Worm (Caenorhabditis elegans) whole organism, mixed stage, embryonic: Measurements from ENCODE around the gene cut-2.
A peak's percentile ranks its signal among the peaks of the same experiment; 100 is the strongest.

Experiments used
- M03D4.4 ChIP-seq: sonication (generic microtip); optimal IDR thresholded peaks from 2 replicates; lab custom pipeline; 2017; ENCODE audit warnings: mild to moderate bottlenecking, missing genetic modification characterization, missing compliant biosample characterization
- bed-3 ChIP-seq: fragments of 200-800 bp; sonication (Bioruptor generic); optimal IDR thresholded peaks from 3 replicates; lab custom pipeline; 2018; ENCODE audit warnings: mild to moderate bottlenecking, missing genetic modification characterization, moderate library complexity, missing compliant biosample characterization
- blmp-1 ChIP-seq: fragments of 150-350 bp; optimal IDR thresholded peaks from 2 replicates; lab custom pipeline; 2014; ENCODE audit warnings: missing biosample characterization, missing genetic modification characterization
- ceh-39 ChIP-seq: fragments of 150-350 bp; optimal IDR thresholded peaks from 2 replicates; lab custom pipeline; 2014; ENCODE audit warnings: missing biosample characterization, missing genetic modification characterization
- ceh-43 ChIP-seq: fragments of 200-800 bp; sonication (Bioruptor generic); optimal IDR thresholded peaks from 2 replicates; lab custom pipeline; 2018; ENCODE audit warnings: mild to moderate bottlenecking, missing genetic modification characterization, moderate library complexity, missing compliant biosample characterization
- ceh-83 ChIP-seq: fragments of 200-800 bp; sonication (Bioruptor generic); optimal IDR thresholded peaks from 2 replicates; lab custom pipeline; 2018; ENCODE audit warnings: mild to moderate bottlenecking, missing genetic modification characterization, missing compliant biosample characterization
- ces-1 ChIP-seq: fragments of 150-350 bp; optimal IDR thresholded peaks from 2 replicates; lab custom pipeline; 2014; ENCODE audit warnings: missing biosample characterization, missing genetic modification reagents, missing genetic modification characterization
- cnd-1 ChIP-seq: fragments of 200-800 bp; sonication (Bioruptor generic); optimal IDR thresholded peaks from 2 replicates; lab custom pipeline; 2018; ENCODE audit warnings: mild to moderate bottlenecking, missing genetic modification characterization, missing compliant biosample characterization
- drap-1 ChIP-seq: fragments of 200-800 bp; sonication (Bioruptor generic); optimal IDR thresholded peaks from 3 replicates; lab custom pipeline; 2018; ENCODE audit warnings: mild to moderate bottlenecking, missing genetic modification characterization, missing compliant biosample characterization
- elt-1 ChIP-seq: sonication (generic microtip); optimal IDR thresholded peaks from 2 replicates; lab custom pipeline; 2017; ENCODE audit warnings: missing genetic modification characterization, mild to moderate bottlenecking, missing compliant biosample characterization, antibody characterized with exemption, moderate library complexity, borderline replicate concordance; ENCODE audit not compliant: insufficient read depth
- elt-3 ChIP-seq: fragments of 150-350 bp; optimal IDR thresholded peaks from 2 replicates; lab custom pipeline; 2014; ENCODE audit warnings: missing biosample characterization, missing genetic modification characterization
- flh-1 ChIP-seq: fragments of 200-800 bp; sonication (Bioruptor generic); optimal IDR thresholded peaks from 2 replicates; lab custom pipeline; 2018; ENCODE audit warnings: mild to moderate bottlenecking, missing genetic modification characterization, moderate library complexity, missing compliant biosample characterization
- ham-2 ChIP-seq: fragments of 200-800 bp; sonication (Bioruptor generic); optimal IDR thresholded peaks from 2 replicates; lab custom pipeline; 2018; ENCODE audit warnings: mild to moderate bottlenecking, missing genetic modification characterization, missing compliant biosample characterization
- hlh-1 ChIP-seq: fragments of 150-350 bp; optimal IDR thresholded peaks from 2 replicates; lab custom pipeline; 2014; ENCODE audit warnings: missing biosample characterization, missing genetic modification reagents, missing genetic modification characterization
- lin-13 ChIP-seq: fragments of 150-350 bp; optimal IDR thresholded peaks from 2 replicates; lab custom pipeline; 2014; ENCODE audit warnings: missing biosample characterization, missing genetic modification characterization
- lin-32 ChIP-seq: fragments of 200-800 bp; sonication (Bioruptor generic); optimal IDR thresholded peaks from 2 replicates; lab custom pipeline; 2018; ENCODE audit warnings: mild to moderate bottlenecking, missing genetic modification characterization, missing compliant biosample characterization
- lsy-2 ChIP-seq: fragments of 150-350 bp; optimal IDR thresholded peaks from 2 replicates; lab custom pipeline; 2014; ENCODE audit warnings: missing biosample characterization, missing genetic modification characterization
- mab-5 ChIP-seq: fragments of 150-350 bp; optimal IDR thresholded peaks from 2 replicates; lab custom pipeline; 2014; ENCODE audit warnings: missing biosample characterization, missing genetic modification characterization
- mep-1 ChIP-seq: fragments of 150-350 bp; optimal IDR thresholded peaks from 2 replicates; lab custom pipeline; 2017; ENCODE audit warnings: missing biosample characterization, missing genetic modification reagents, missing genetic modification characterization, inconsistent platforms
- mls-2 ChIP-seq: sonication (generic microtip); optimal IDR thresholded peaks from 2 replicates; lab custom pipeline; 2016; ENCODE audit warnings: mild to moderate bottlenecking, missing genetic modification characterization, moderate library complexity, missing compliant biosample characterization
- nhr-12 ChIP-seq: fragments of 150-350 bp; optimal IDR thresholded peaks from 2 replicates; lab custom pipeline; 2014; ENCODE audit warnings: missing biosample characterization, missing genetic modification characterization
- nhr-2 ChIP-seq: fragments of 150-350 bp; optimal IDR thresholded peaks from 2 replicates; lab custom pipeline; 2014; ENCODE audit warnings: missing biosample characterization, missing genetic modification characterization
- nhr-237 ChIP-seq: fragments of 150-350 bp; optimal IDR thresholded peaks from 2 replicates; lab custom pipeline; 2014; ENCODE audit warnings: missing biosample characterization, missing genetic modification characterization
- nhr-28 ChIP-seq: fragments of 150-350 bp; optimal IDR thresholded peaks from 2 replicates; lab custom pipeline; 2014; ENCODE audit warnings: missing biosample characterization, missing genetic modification characterization
- nhr-76 ChIP-seq: sonication (generic microtip); optimal IDR thresholded peaks from 2 replicates; lab custom pipeline; 2017; ENCODE audit warnings: missing biosample characterization, missing genetic modification characterization
- pha-4 ChIP-seq: fragments of 150-350 bp; optimal IDR thresholded peaks from 2 replicates; lab custom pipeline; 2018; ENCODE audit warnings: missing biosample characterization, missing genetic modification reagents, missing genetic modification characterization
- sem-2 ChIP-seq: fragments of 200-800 bp; sonication (Bioruptor generic); optimal IDR thresholded peaks from 2 replicates; lab custom pipeline; 2018; ENCODE audit warnings: mild to moderate bottlenecking, missing genetic modification characterization, missing compliant biosample characterization
- snpc-4 ChIP-seq: fragments of 150-350 bp; optimal IDR thresholded peaks from 2 replicates; lab custom pipeline; 2014; ENCODE audit warnings: missing biosample characterization, missing genetic modification characterization
- sptf-1 ChIP-seq: sonication (generic microtip); optimal IDR thresholded peaks from 2 replicates; lab custom pipeline; 2017; ENCODE audit warnings: mild to moderate bottlenecking, missing genetic modification characterization, moderate library complexity, missing compliant biosample characterization
- tbx-8 ChIP-seq: fragments of 200-800 bp; sonication (Bioruptor generic); optimal IDR thresholded peaks from 2 replicates; lab custom pipeline; 2018; ENCODE audit warnings: mild to moderate bottlenecking, missing genetic modification characterization, moderate library complexity, missing compliant biosample characterization
- unc-120 ChIP-seq: sonication (generic microtip); optimal IDR thresholded peaks from 2 replicates; lab custom pipeline; 2017; ENCODE audit warnings: missing genetic modification characterization, missing compliant biosample characterization; ENCODE audit not compliant: poor library complexity, severe bottlenecking
- unc-39 ChIP-seq: fragments of 150-350 bp; optimal IDR thresholded peaks from 2 replicates; lab custom pipeline; 2014; ENCODE audit warnings: missing biosample characterization, missing genetic modification characterization
- unc-62 ChIP-seq: fragments of 150-350 bp; optimal IDR thresholded peaks from 2 replicates; lab custom pipeline; 2014; ENCODE audit warnings: missing biosample characterization, missing genetic modification reagents, missing genetic modification characterization
- zip-8 ChIP-seq: fragments of 150-350 bp; optimal IDR thresholded peaks from 2 replicates; lab custom pipeline; 2014; ENCODE audit warnings: missing biosample characterization, missing genetic modification characterization
- ztf-11 ChIP-seq: fragments of 150-350 bp; optimal IDR thresholded peaks from 2 replicates; lab custom pipeline; 2014; ENCODE audit warnings: missing biosample characterization, missing genetic modification characterization

cut-2 gene

DNA sequence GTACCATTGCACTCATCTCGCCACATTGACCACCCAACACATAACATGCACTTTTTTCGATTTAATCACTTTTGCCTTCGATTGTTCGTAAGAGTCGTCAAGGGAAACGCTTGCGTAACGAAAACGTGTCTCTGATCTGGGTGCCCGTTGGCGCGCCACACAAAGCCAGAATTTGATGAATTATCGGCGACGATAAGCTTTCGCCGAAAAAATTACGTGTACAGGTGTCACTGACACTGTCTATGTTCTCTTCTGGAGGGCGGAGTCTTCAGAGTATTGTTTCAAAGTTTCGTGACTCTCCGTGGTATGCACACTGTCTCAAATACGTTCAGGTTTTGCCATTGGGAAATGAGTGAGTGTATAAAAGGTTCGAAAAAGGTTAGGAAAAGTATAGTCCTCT is 4.1 kb upstream of the cut-2 start, which contains the start of gene F53F1.4:
F53F1.4 (plus strand) TSS at position 390 of the 400 bp plus-strand sequence.
- TF ChIP-seq ceh-39 (tag; lab: Kevin White, UChicago) (no peak), cnd-1 (tag; lab: Kevin White, UChicago) (no peak), tbx-8 (GFP tag; lab: Kevin White, UChicago) (no peak), pha-4 (tag; lab: Kevin White, UChicago) (no peak), lin-32 (no peak), mab-5 (tag; lab: Kevin White, UChicago) (no peak), ham-2 (GFP tag; lab: Kevin White, UChicago) (no peak), nhr-2 (tag; lab: Kevin White, UChicago) (no peak), nhr-237 (tag; lab: Kevin White, UChicago) (no peak), ces-1 (GFP tag; lab: Kevin White, UChicago) (no peak), hlh-1 (tag; lab: Kevin White, UChicago) (no peak), mep-1 (tag; lab: Kevin White, UChicago) (no peak), flh-1 (GFP tag; lab: Kevin White, UChicago) (no peak), unc-39 (tag; lab: Kevin White, UChicago) (no peak), nhr-28 (no peak)

DNA sequence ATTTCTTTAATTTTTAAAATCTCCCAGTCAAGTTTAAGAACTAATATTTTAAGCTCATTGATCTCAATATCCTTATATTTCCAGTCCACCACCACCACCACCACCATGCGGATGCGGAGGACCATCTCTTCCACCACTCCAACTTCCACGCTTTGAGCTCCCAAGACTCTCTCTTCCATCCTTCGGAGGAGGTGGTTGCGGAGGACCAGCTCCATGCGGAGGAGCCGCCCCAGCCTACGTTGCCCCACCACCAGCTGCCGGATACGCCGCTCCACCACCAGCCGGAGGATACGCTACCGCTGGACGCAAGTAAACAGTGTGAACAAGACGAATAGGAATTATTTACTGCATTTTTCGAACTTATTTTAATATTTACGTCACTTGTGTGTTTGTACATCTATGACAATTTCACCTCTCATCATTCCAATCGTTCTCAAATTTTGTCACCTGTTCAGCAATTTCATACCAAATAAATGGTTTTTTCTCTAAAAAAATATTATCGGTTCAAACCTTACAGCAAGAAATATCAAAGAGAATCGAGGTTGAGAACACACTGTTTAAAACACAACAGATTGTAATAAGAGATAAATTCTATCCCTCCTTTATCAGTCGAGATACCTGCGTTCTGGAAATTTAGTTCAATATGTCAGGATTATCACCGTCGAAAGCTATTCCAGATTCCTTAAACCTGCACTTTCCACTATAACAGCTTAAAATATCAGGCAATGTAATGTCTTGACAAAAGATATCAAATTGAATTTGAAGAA is 3.3 kb upstream of the cut-2 start:
- no peak for TF ChIP-seq elt-1 (tag; lab: Kevin White, UChicago)
- no peak for TF ChIP-seq tbx-8 (GFP tag; lab: Kevin White, UChicago)
- TF ChIP-seq sptf-1 (tag; lab: Kevin White, UChicago): no peak
- TF ChIP-seq M03D4.4 (tag; lab: Kevin White, UChicago): no peak
- no peak for TF ChIP-seq cnd-1 (tag; lab: Kevin White, UChicago)
- TF ChIP-seq hlh-1 (tag; lab: Kevin White, UChicago): no peak
- TF ChIP-seq lin-32: no peak
- no peak for TF ChIP-seq sem-2 (GFP tag; lab: Kevin White, UChicago)
- TF ChIP-seq elt-3: no peak

DNA sequence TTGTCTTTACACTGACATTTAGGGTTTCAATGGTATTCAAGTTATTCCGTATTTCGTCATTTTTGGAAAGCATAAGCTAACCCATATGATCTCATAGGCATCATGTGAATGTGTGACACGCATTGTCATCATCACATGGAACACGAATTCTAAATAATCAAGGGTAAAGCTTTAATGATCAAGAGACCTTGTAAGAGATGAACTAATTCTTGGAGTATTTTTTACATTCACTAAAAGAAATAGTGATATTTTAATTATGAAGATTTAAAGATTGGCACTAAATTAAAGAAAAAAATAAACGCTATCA is 2.8 kb upstream of the cut-2 start:
- TF ChIP-seq unc-39 (tag; lab: Kevin White, UChicago) (no peak), nhr-28 (no peak), ztf-11 (tag; lab: Kevin White, UChicago) (no peak), ceh-83 (GFP tag; lab: Kevin White, UChicago) (no peak), ham-2 (GFP tag; lab: Kevin White, UChicago) (no peak), nhr-2 (tag; lab: Kevin White, UChicago) (no peak), nhr-237 (tag; lab: Kevin White, UChicago) (no peak), flh-1 (GFP tag; lab: Kevin White, UChicago) (no peak), pha-4 (tag; lab: Kevin White, UChicago) (no peak), ceh-43 (GFP tag; lab: Kevin White, UChicago) (no peak), blmp-1 (no peak), zip-8 (tag; lab: Kevin White, UChicago) (no peak), nhr-12 (tag; lab: Kevin White, UChicago) (no peak), sem-2 (GFP tag; lab: Kevin White, UChicago) (no peak), hlh-1 (tag; lab: Kevin White, UChicago) (no peak), unc-62 (no peak), elt-3 (no peak), tbx-8 (GFP tag; lab: Kevin White, UChicago) (no peak), ces-1 (GFP tag; lab: Kevin White, UChicago) (no peak), unc-120 (tag; lab: Kevin White, UChicago) (no peak)

DNA sequence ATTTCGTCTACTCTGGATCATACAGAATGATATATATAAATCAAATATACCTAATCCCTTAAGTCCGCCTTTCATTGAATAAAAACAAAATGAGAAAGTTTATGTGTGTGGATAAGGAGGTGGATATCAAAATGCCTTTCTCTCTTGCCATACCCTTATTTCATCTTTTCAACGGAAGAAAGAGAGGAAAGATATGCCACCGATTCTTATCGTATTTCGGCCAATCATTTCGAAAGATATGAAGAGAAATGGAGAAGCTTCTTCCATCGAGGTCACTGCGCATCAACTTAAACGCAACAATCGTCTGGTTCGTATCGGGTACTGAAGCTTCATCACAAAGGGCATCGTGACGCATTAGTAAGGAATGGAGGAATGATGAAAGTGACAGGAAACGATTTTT is 1.4 kb upstream of the cut-2 start:
- TF ChIP-seq pha-4 (tag; lab: Kevin White, UChicago): no peak
- no peak for TF ChIP-seq mab-5 (tag; lab: Kevin White, UChicago)
- no peak for TF ChIP-seq ces-1 (GFP tag; lab: Kevin White, UChicago)
- TF ChIP-seq elt-1 (tag; lab: Kevin White, UChicago): peak; percentile 82
- TF ChIP-seq ceh-83 (GFP tag; lab: Kevin White, UChicago): no peak
- no peak for TF ChIP-seq zip-8 (tag; lab: Kevin White, UChicago)
- TF ChIP-seq nhr-76: no peak
- TF ChIP-seq unc-120 (tag; lab: Kevin White, UChicago): no peak
- TF ChIP-seq unc-62: no peak
- peak; percentile 57 for TF ChIP-seq blmp-1
- no peak for TF ChIP-seq nhr-237 (tag; lab: Kevin White, UChicago)
- TF ChIP-seq elt-3: peak; percentile 46
- no peak for TF ChIP-seq ham-2 (GFP tag; lab: Kevin White, UChicago)
- no peak for TF ChIP-seq bed-3 (GFP tag; lab: Kevin White, UChicago)
- no peak for TF ChIP-seq lsy-2 (tag; lab: Kevin White, UChicago)
- no peak for TF ChIP-seq unc-39 (tag; lab: Kevin White, UChicago)
- no peak for TF ChIP-seq snpc-4
- no peak for TF ChIP-seq sptf-1 (tag; lab: Kevin White, UChicago)
- no peak for TF ChIP-seq ceh-39 (tag; lab: Kevin White, UChicago)
- no peak for TF ChIP-seq lin-13 (tag; lab: Kevin White, UChicago)
- no peak for TF ChIP-seq cnd-1 (tag; lab: Kevin White, UChicago)
- no peak for TF ChIP-seq mls-2
- TF ChIP-seq nhr-28: no peak
- TF ChIP-seq drap-1 (GFP tag; lab: Kevin White, UChicago): no peak
